Fruit fly (Drosophila melanogaster): Measurements from ENCODE around the gene CG2975.

DNA sequence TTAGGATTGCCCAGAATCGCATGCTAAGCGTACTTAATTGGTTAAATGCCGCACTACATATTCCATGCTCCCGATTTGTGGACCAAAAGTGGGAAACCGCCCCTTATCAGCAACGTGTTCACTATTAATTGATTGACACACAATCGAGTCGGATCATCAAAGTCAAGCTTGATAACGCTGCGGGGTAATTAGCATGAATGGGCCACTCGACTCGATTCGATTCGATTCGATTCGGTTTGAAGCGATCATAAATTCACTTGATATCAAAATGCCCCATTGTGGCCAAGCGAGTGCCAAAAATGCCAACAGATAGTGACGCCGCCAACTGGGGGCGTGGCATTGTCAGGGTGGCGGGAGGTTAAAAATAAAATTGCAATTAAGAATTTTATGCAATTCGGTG lies 32.3 kb upstream of the CG2975 start:
- TF ChIP-seq gt (GFP tag; IDR thresholded peaks at IDR 0.05) (no peak), CG10366 (GFP tag; IDR thresholded peaks at IDR 0.05) (no peak)

All from whole organism, embryonic.